Worm (Caenorhabditis elegans) whole organism, L2 larva: Measurements from ENCODE around the gene clec-60.

Experiments used
- F13H6.1 ChIP-seq: sonication (generic microtip); optimal IDR thresholded peaks from 2 replicates; lab custom pipeline; 2016; ENCODE audit warnings: missing genetic modification characterization, missing compliant biosample characterization
- alr-1 ChIP-seq: fragments of 150-350 bp; optimal IDR thresholded peaks from 2 replicates; lab custom pipeline; 2014; ENCODE audit warnings: missing biosample characterization, missing genetic modification characterization
- aly-2 ChIP-seq: fragments of 150-350 bp; optimal IDR thresholded peaks from 2 replicates; lab custom pipeline; 2014; ENCODE audit warnings: missing biosample characterization, missing genetic modification characterization
- ama-1 ChIP-seq: fragments of 150-350 bp; optimal IDR thresholded peaks from 2 replicates; lab custom pipeline; 2018; ENCODE audit warnings: inconsistent platforms
- blmp-1 ChIP-seq: sonication (generic microtip); optimal IDR thresholded peaks from 2 replicates; lab custom pipeline; 2017; ENCODE audit warnings: missing genetic modification characterization, mild to moderate bottlenecking, missing compliant biosample characterization, antibody characterized with exemption, moderate library complexity; ENCODE audit not compliant: insufficient read depth
- ceh-82 ChIP-seq: fragments of 150-350 bp; optimal IDR thresholded peaks from 2 replicates; lab custom pipeline; 2014; ENCODE audit warnings: missing biosample characterization, missing genetic modification characterization
- lin-11 ChIP-seq: fragments of 150-350 bp; sonication (generic microtip); optimal IDR thresholded peaks from 2 replicates; lab custom pipeline; 2014; ENCODE audit warnings: missing biosample characterization, missing genetic modification characterization, inconsistent platforms, mixed read lengths
- lin-39 ChIP-seq: fragments of 150-350 bp; optimal IDR thresholded peaks from 2 replicates; lab custom pipeline; 2014; ENCODE audit warnings: missing biosample characterization, missing genetic modification reagents, missing genetic modification characterization
- mab-5 ChIP-seq: fragments of 150-350 bp; optimal IDR thresholded peaks from 2 replicates; lab custom pipeline; 2014; ENCODE audit warnings: missing biosample characterization, missing genetic modification characterization
- sma-9 ChIP-seq, 2 experiments: fragments of 150-350 bp in 1 of 2; sonication (generic microtip) in 1 of 2; optimal IDR thresholded peaks; 2 replicates each; lab custom pipeline; 2014 to 2016; ENCODE audit warnings: missing genetic modification characterization in 2 of 2, mild to moderate bottlenecking in 1 of 2, missing biosample characterization in 1 of 2, missing compliant biosample characterization in 1 of 2, missing genetic modification reagents in 1 of 2, moderate library complexity in 1 of 2
- unc-39 ChIP-seq: fragments of 150-350 bp; optimal IDR thresholded peaks from 2 replicates; lab custom pipeline; 2014; ENCODE audit warnings: missing biosample characterization, missing genetic modification characterization
- unc-55 ChIP-seq: fragments of 150-350 bp; sonication (generic microtip); optimal IDR thresholded peaks from 3 replicates; lab custom pipeline; 2014; ENCODE audit warnings: missing biosample characterization, missing genetic modification reagents, missing genetic modification characterization
- ztf-4 ChIP-seq: fragments of 150-350 bp; optimal IDR thresholded peaks from 2 replicates; lab custom pipeline; 2014; ENCODE audit warnings: missing biosample characterization, missing genetic modification characterization

DNA sequence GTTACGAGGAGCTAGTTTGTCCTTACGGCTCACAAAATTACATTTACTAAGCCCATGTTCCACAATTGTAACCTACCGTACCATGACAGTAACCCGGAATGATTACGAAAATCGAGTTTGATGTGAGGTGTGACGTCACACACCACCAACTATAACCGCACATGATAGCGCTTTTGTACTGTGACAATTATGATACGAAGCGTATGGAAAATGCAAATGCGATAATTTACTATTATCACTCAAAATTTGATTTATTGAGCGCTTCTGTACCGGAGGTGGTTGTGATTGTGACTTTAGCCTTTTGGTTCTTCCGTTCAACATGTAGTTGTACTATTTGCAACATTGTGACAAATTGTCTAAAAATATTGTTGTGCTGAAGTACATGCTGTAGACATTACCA is 4.0 kb upstream of the clec-60 start:
- TF ChIP-seq ztf-4 (tag; lab: Kevin White, UChicago) (no peak), unc-39 (no peak), alr-1 (tag; lab: Kevin White, UChicago) (no peak), lin-11 (tag; lab: Kevin White, UChicago) (no peak), ceh-82 (tag; lab: Kevin White, UChicago) (no peak), unc-55 (GFP tag; lab: Kevin White, UChicago) (no peak), ama-1 (lab: Kevin White, UChicago) (no peak), mab-5 (tag; lab: Kevin White, UChicago) (no peak), lin-39 (no peak), sma-9 (GFP tag; optimal IDR thresholded peaks at IDR 0.05; lab: Kevin White, UChicago) (no peak), sma-9 (tag; optimal IDR thresholded peaks at IDR 0.05; lab: Kevin White, UChicago) (no peak), F13H6.1 (tag; lab: Kevin White, UChicago) (no peak), aly-2 (tag; lab: Kevin White, UChicago) (no peak), blmp-1 (tag; lab: Kevin White, UChicago) (no peak)
